Fruit fly (Drosophila melanogaster) whole organism, embryonic: Measurements from ENCODE around the gene MCTS1.

Experiments used
- CG12299 ChIP-seq: fragments of 200-800 bp; sonication (Bioruptor generic); optimal IDR thresholded peaks from 2 replicates; lab custom pipeline; 2018; ENCODE audit warnings: missing biosample characterization, mild to moderate bottlenecking, missing genetic modification characterization
- CG15696 ChIP-seq: fragments of 200-800 bp; sonication (Bioruptor generic); optimal IDR thresholded peaks from 2 replicates; lab custom pipeline; 2019; ENCODE audit warnings: missing biosample characterization, mild to moderate bottlenecking, missing genetic modification characterization, moderate library complexity
- CG1602 ChIP-seq: fragments of 200-800 bp; sonication (Bioruptor generic); optimal IDR thresholded peaks from 3 replicates; lab custom pipeline; 2016; ENCODE audit warnings: missing biosample characterization, missing genetic modification characterization
- CG16815 ChIP-seq: fragments of 200-800 bp; sonication (Bioruptor generic); optimal IDR thresholded peaks from 3 replicates; lab custom pipeline; 2017; ENCODE audit warnings: missing biosample characterization, mild to moderate bottlenecking, missing genetic modification characterization
- CG32532 ChIP-seq: fragments of 200-800 bp; sonication (Bioruptor generic); IDR thresholded peaks from 2 replicates; pipeline ENCODE4 v1.3.6; 2022; ENCODE audit warnings: missing biosample characterization, missing genetic modification characterization
- CG3281 ChIP-seq: fragments of 200-800 bp; sonication (Bioruptor generic); optimal IDR thresholded peaks from 3 replicates; lab custom pipeline; 2017; ENCODE audit warnings: missing biosample characterization, mild to moderate bottlenecking, missing genetic modification characterization
- CG7271 ChIP-seq: fragments of 200-800 bp; sonication (Bioruptor generic); optimal IDR thresholded peaks from 2 replicates; lab custom pipeline; 2018; ENCODE audit warnings: missing biosample characterization, mild to moderate bottlenecking, missing genetic modification characterization, moderate library complexity
- CG8944 ChIP-seq: fragments of 200-800 bp; sonication (Bioruptor generic); optimal IDR thresholded peaks from 3 replicates; lab custom pipeline; 2016; ENCODE audit warnings: missing biosample characterization, missing genetic modification characterization
- CG9727 ChIP-seq: fragments of 200-800 bp; sonication (Bioruptor generic); optimal IDR thresholded peaks from 3 replicates; lab custom pipeline; 2017; ENCODE audit warnings: missing biosample characterization, mild to moderate bottlenecking, missing genetic modification characterization
- CrebB ChIP-seq: fragments of 200-800 bp; sonication (Bioruptor generic); optimal IDR thresholded peaks from 3 replicates; lab custom pipeline; 2018; ENCODE audit warnings: missing biosample characterization, mild to moderate bottlenecking, missing genetic modification characterization
- croc ChIP-seq: fragments of 200-800 bp; sonication (Bioruptor generic); conservative IDR thresholded peaks from 3 replicates; pipeline ENCODE4 v1.3.6; 2022; ENCODE audit warnings: missing biosample characterization, missing genetic modification characterization
- danr ChIP-seq: fragments of 200-800 bp; sonication (Bioruptor generic); IDR thresholded peaks from 2 replicates; pipeline ENCODE4 v1.3.6; 2022; ENCODE audit warnings: missing biosample characterization, missing genetic modification characterization
- pita ChIP-seq: fragments of 200-800 bp; sonication (Bioruptor generic); optimal IDR thresholded peaks from 2 replicates; lab custom pipeline; 2017; ENCODE audit warnings: missing biosample characterization, mild to moderate bottlenecking, missing genetic modification characterization
- so ChIP-seq: fragments of 200-800 bp; sonication (Bioruptor generic); IDR thresholded peaks from 3 replicates; pipeline ENCODE4 v1.3.6; 2022; ENCODE audit warnings: missing biosample characterization, missing genetic modification characterization

- no peak for TF ChIP-seq danr
- no peak for TF ChIP-seq CG9727 (GFP tag; lab: Kevin White, UChicago)
- peak; percentile 2 for TF ChIP-seq CG12299 (tag; lab: Kevin White, UChicago)
- TF ChIP-seq CG8944: no peak
- TF ChIP-seq croc (GFP tag; lab: Robert Waterston, UW): no peak
- TF ChIP-seq CG16815 (GFP tag; lab: Kevin White, UChicago): no peak
- TF ChIP-seq CG7271: no peak
- TF ChIP-seq CG3281 (GFP tag; lab: Kevin White, UChicago): no peak
- no peak for TF ChIP-seq so
- TF ChIP-seq CG15696 (tag; lab: Kevin White, UChicago): no peak
- no peak for TF ChIP-seq pita (GFP tag; lab: Kevin White, UChicago)
- no peak for TF ChIP-seq CrebB (tag; lab: Kevin White, UChicago)
- no peak for TF ChIP-seq CG1602
- TF ChIP-seq CG32532 (GFP tag; lab: Robert Waterston, UW): no peak
These were observed 39.4 kb downstream of the MCTS1 start for dm6 chrX:6077043-6077547.
